Worm (Caenorhabditis elegans) whole organism, early embryonic: ENCODE data around the gene bre-3.

ENCODE experiments used
- F13C5.2 ChIP-seq: sonication (generic microtip); optimal IDR thresholded peaks from 2 replicates; lab custom pipeline; 2017; ENCODE audit warnings: mild to moderate bottlenecking, missing genetic modification characterization, inconsistent platforms, missing compliant biosample characterization
- ama-1 ChIP-seq: fragments of 150-350 bp; optimal IDR thresholded peaks from 2 replicates; lab custom pipeline; 2014

DNA sequence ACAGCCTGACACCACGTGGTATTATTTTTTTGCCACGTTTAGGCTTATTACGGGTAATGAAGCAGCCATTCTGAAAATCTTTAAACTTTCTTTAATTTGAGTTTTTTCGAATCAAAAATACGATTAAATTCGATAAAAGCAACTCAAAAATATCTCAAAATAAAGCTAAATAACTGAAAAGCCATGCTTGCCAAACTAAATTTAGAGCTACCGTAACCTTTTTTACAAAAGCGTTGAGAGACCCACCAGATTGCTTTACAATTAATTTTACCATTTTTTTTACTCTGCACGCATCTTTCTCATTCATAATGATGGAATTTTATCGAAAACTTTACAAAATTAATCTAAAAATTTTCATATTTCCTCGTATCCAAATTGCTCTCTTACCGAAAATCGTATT lies 2.8 kb upstream of the bre-3 start:
- TF ChIP-seq F13C5.2 (tag; lab: Kevin White, UChicago) (no peak), ama-1 (no peak)
